Worm (Caenorhabditis elegans): ENCODE results near the gene nhr-221.

DNA sequence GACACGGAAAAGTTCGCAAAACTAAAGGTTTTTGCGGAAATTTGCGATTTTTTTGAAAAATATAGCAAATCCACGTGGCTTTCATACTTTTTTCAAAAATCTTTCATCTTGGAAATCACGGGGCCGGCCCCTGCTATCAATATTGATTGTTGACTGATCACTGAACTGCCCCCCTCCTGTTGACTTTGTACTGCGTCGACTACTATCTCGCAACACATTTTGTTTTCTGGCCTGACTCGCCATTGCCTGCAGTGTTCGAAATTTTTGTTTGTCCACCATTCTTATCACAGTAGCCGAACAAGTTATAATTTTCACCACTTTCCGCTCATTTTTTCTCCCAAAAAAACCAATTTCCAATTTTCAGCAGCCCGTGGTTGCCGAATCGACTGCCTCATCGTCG is 45.9 kb upstream of the nhr-221 start:
- TF ChIP-seq ceh-13 (GFP tag; optimal IDR thresholded peaks at IDR 0.05) (no peak), pes-1 (GFP tag; IDR thresholded peaks at IDR 0.05) (no peak), ama-1 (optimal IDR thresholded peaks at IDR 0.05) (no peak), flt-1 (GFP tag; IDR thresholded peaks at IDR 0.05) (no peak), ets-7 (tag; optimal IDR thresholded peaks at IDR 0.05) (no peak), scrt-1 (GFP tag; IDR thresholded peaks at IDR 0.05) (no peak), sea-1 (GFP tag; conservative IDR thresholded peaks at IDR 0.05) (no peak), F13C5.2 (tag; optimal IDR thresholded peaks at IDR 0.05) (no peak)

Data from whole organism, early embryonic.